Fruit fly (Drosophila melanogaster): ENCODE data around the gene Imp.

The Imp gene

DNA sequence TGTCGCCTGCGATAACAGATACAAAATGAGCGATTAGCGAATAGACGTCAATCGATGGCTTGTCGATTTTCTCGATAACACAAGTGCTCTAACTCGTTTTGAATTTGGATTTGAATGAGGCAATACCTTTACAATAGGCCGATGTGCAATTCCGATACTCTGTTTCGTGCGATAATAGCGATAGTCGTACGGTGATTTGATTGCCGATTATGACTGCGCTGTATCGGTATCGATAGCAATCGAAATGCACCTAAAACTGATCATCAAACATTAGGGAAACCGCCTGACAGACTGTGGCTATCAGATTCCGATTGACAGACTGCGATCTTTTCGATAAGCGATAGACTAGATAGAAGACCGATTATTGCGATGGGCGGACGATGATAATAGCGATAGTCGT is 72.3 kb downstream of the Imp start (continued):
- TF ChIP-seq Ets97D (GFP tag; optimal IDR thresholded peaks at IDR 0.05) = no peak
- no peak for TF ChIP-seq CG14710 (tag; optimal IDR thresholded peaks at IDR 0.05)
- no peak for TF ChIP-seq lola (GFP tag; optimal IDR thresholded peaks at IDR 0.05)
- no peak for TF ChIP-seq CG6175 (GFP tag; IDR thresholded peaks at IDR 0.05)
- TF ChIP-seq nau (GFP tag; optimal IDR thresholded peaks at IDR 0.05) = no peak
- TF ChIP-seq tna (GFP tag; IDR thresholded peaks at IDR 0.05; ENCODE audit: partially characterized antibody) = 0 out of 2 replicates have a peak, but pooled peaks have one; percentile 35
- no peak for TF ChIP-seq disco-r (GFP tag; optimal IDR thresholded peaks at IDR 0.05)
- TF ChIP-seq ken (GFP tag; IDR thresholded peaks at IDR 0.05) = no peak
- no peak for TF ChIP-seq gt (GFP tag; IDR thresholded peaks at IDR 0.05)
- no peak for TF ChIP-seq gem (tag; optimal IDR thresholded peaks at IDR 0.05)
- peak; percentile 64 for TF ChIP-seq HLH4C (GFP tag; IDR thresholded peaks at IDR 0.05; ENCODE audit: partially characterized antibody)
- TF ChIP-seq fd3F (GFP tag; optimal IDR thresholded peaks at IDR 0.05) = no peak
- TF ChIP-seq lilli (GFP tag; optimal IDR thresholded peaks at IDR 0.05) = no peak
- no peak for TF ChIP-seq yki (optimal IDR thresholded peaks at IDR 0.05)
- no peak for TF ChIP-seq stc (GFP tag; IDR thresholded peaks at IDR 0.05)
- no peak for TF ChIP-seq CG8388 (GFP tag; optimal IDR thresholded peaks at IDR 0.05)
- no peak for TF ChIP-seq Trl (optimal IDR thresholded peaks at IDR 0.05)
- TF ChIP-seq Trl (GFP tag; optimal IDR thresholded peaks at IDR 0.05) = no peak
- TF ChIP-seq ase (GFP tag; IDR thresholded peaks at IDR 0.05) = no peak
- TF ChIP-seq Ets65A (GFP tag) = peak; percentile 46
- TF ChIP-seq CG32767 (GFP tag; IDR thresholded peaks at IDR 0.05) = no peak
- TF ChIP-seq Dek (tag; optimal IDR thresholded peaks at IDR 0.05) = no peak
- peak; percentile 11 for TF ChIP-seq zen (tag; optimal IDR thresholded peaks at IDR 0.05)
- no peak for TF ChIP-seq CG3847 (GFP tag; IDR thresholded peaks at IDR 0.05)
- TF ChIP-seq CG6272 (GFP tag; IDR thresholded peaks at IDR 0.05) = no peak
- TF ChIP-seq Scr (GFP tag; IDR thresholded peaks at IDR 0.05; ENCODE audit: partially characterized antibody) = peak; percentile 60
- TF ChIP-seq Sry-δ (GFP tag; optimal IDR thresholded peaks at IDR 0.05) = peak; percentile 29
- TF ChIP-seq ci (GFP tag; IDR thresholded peaks at IDR 0.05) = no peak
- TF ChIP-seq fru (optimal IDR thresholded peaks at IDR 0.05) = no peak
- no peak for TF ChIP-seq CG14667 (GFP tag; IDR thresholded peaks at IDR 0.05)
- peak; percentile 19; the same call in 1 of the 2 replicates for TF ChIP-seq CG13287 (GFP tag; IDR thresholded peaks at IDR 0.05; ENCODE audit: partially characterized antibody)
- TF ChIP-seq wdn (GFP tag; IDR thresholded peaks at IDR 0.05) = no peak
- peak; percentile 80 for TF ChIP-seq CG8290 (GFP tag; optimal IDR thresholded peaks at IDR 0.05)
- TF ChIP-seq CG8290 (tag; optimal IDR thresholded peaks at IDR 0.05) = peak in 1 of 2 experiments; percentile 1
- TF ChIP-seq CG17328 (GFP tag; IDR thresholded peaks at IDR 0.05) = no peak
- no peak for TF ChIP-seq Pdp1 (GFP tag; optimal IDR thresholded peaks at IDR 0.05)
- TF ChIP-seq unc-4 (GFP tag; IDR thresholded peaks at IDR 0.05; ENCODE audit: partially characterized antibody) = peak; percentile 36; the same call in 1 of the 2 replicates
- no peak for TF ChIP-seq bab2 (GFP tag; optimal IDR thresholded peaks at IDR 0.05)
- no peak for TF ChIP-seq CG31388 (GFP tag; optimal IDR thresholded peaks at IDR 0.05)
- no peak for TF ChIP-seq CG12155 (GFP tag; optimal IDR thresholded peaks at IDR 0.05)
- peak; percentile 64 for TF ChIP-seq nerfin-2 (GFP tag; IDR thresholded peaks at IDR 0.05; ENCODE audit: partially characterized antibody)
- no peak for TF ChIP-seq pan (optimal IDR thresholded peaks at IDR 0.05)
- no peak for TF ChIP-seq pan (GFP tag; optimal IDR thresholded peaks at IDR 0.05 in 1 of 2, IDR thresholded peaks at IDR 0.05 in 1 of 2)
- TF ChIP-seq CG2116 (GFP tag; optimal IDR thresholded peaks at IDR 0.05) = peak; percentile 48
- no peak for TF ChIP-seq CG3163 (GFP tag; optimal IDR thresholded peaks at IDR 0.05)
- TF ChIP-seq Dref (GFP tag; IDR thresholded peaks at IDR 0.05) = peak; percentile 36; the same call in 1 of the 2 replicates
- peak; percentile 47; the same call in 1 of the 3 replicates for TF ChIP-seq hb (GFP tag; IDR thresholded peaks at IDR 0.05; ENCODE audit: partially characterized antibody)
- no peak for TF ChIP-seq CG42726 (GFP tag; IDR thresholded peaks at IDR 0.05; ENCODE audit: partially characterized antibody)
